Worm (Caenorhabditis elegans) whole organism, L1 larva: Measurements from ENCODE around the gene ceh-14.

Experiments used
- elt-3 ChIP-seq, 6 experiments: fragments of 150-350 bp in 1 of 6; sonication (generic microtip); optimal IDR thresholded peaks; 2 replicates each; lab custom pipeline; 2017 to 2018; ENCODE audit warnings: missing biosample characterization in 6 of 6, missing genetic modification characterization in 6 of 6, inconsistent platforms in 1 of 6
- nhr-11 ChIP-seq: fragments of 150-350 bp; optimal IDR thresholded peaks from 2 replicates; lab custom pipeline; 2014; ENCODE audit warnings: missing biosample characterization, missing genetic modification characterization
- nhr-237 ChIP-seq: fragments of 150-350 bp; optimal IDR thresholded peaks from 2 replicates; lab custom pipeline; 2014; ENCODE audit warnings: missing biosample characterization, missing genetic modification characterization
- nhr-77 ChIP-seq: fragments of 150-350 bp; optimal IDR thresholded peaks from 2 replicates; lab custom pipeline; 2014; ENCODE audit warnings: missing biosample characterization, missing genetic modification characterization
- rnt-1 ChIP-seq: sonication (generic microtip); optimal IDR thresholded peaks from 2 replicates; lab custom pipeline; 2016; ENCODE audit warnings: mild to moderate bottlenecking, missing genetic modification characterization, moderate library complexity, missing compliant biosample characterization
- ztf-4 ChIP-seq: fragments of 150-350 bp; optimal IDR thresholded peaks from 2 replicates; lab custom pipeline; 2014; ENCODE audit warnings: missing biosample characterization, missing genetic modification characterization

- TF ChIP-seq nhr-237 (tag; lab: Kevin White, UChicago) (no peak), ztf-4 (tag; lab: Kevin White, UChicago) (no peak), rnt-1 (no peak), nhr-11 (tag; lab: Kevin White, UChicago) (no peak), elt-3 (tag; optimal IDR thresholded peaks at IDR 0.05; lab: Kevin White, UChicago) (no peak), nhr-77 (tag; lab: Kevin White, UChicago) (no peak)
These were observed 53.6 kb downstream of the ceh-14 start, which contains the start of gene mek-1 for ce11 chrX:7478948-7479347.
